Worm (Caenorhabditis elegans) whole organism, L2 larva: ENCODE results near the gene C45G9.8.
A peak's percentile ranks its signal among the peaks of the same experiment; 100 is the strongest.

Experiments
- C34F6.9 ChIP-seq: fragments of 150-350 bp; optimal IDR thresholded peaks from 2 replicates; lab custom pipeline; 2014; ENCODE audit warnings: missing biosample characterization, missing genetic modification characterization
- F13H6.1 ChIP-seq: sonication (generic microtip); optimal IDR thresholded peaks from 2 replicates; lab custom pipeline; 2016; ENCODE audit warnings: missing genetic modification characterization, missing compliant biosample characterization
- R02D3.7 ChIP-seq: fragments of 150-350 bp; optimal IDR thresholded peaks from 2 replicates; lab custom pipeline; 2014; ENCODE audit warnings: missing biosample characterization, missing genetic modification characterization
- Y55F3AM.14 ChIP-seq: fragments of 200-800 bp; sonication (Bioruptor generic); optimal IDR thresholded peaks from 2 replicates; lab custom pipeline; 2018; ENCODE audit warnings: mild to moderate bottlenecking, missing genetic modification characterization, missing compliant biosample characterization
- ZK546.5 ChIP-seq: sonication (generic microtip); optimal IDR thresholded peaks from 2 replicates; lab custom pipeline; 2017; ENCODE audit warnings: missing biosample characterization, missing genetic modification characterization
- alr-1 ChIP-seq: fragments of 150-350 bp; optimal IDR thresholded peaks from 2 replicates; lab custom pipeline; 2014; ENCODE audit warnings: missing biosample characterization, missing genetic modification characterization
- aly-2 ChIP-seq: fragments of 150-350 bp; optimal IDR thresholded peaks from 2 replicates; lab custom pipeline; 2014; ENCODE audit warnings: missing biosample characterization, missing genetic modification characterization
- ama-1 ChIP-seq: fragments of 150-350 bp; optimal IDR thresholded peaks from 2 replicates; lab custom pipeline; 2018; ENCODE audit warnings: inconsistent platforms
- crh-2 ChIP-seq: sonication (generic microtip); optimal IDR thresholded peaks from 2 replicates; lab custom pipeline; 2017; ENCODE audit warnings: missing biosample characterization, missing genetic modification characterization
- dmd-4 ChIP-seq: sonication (generic microtip); optimal IDR thresholded peaks from 2 replicates; lab custom pipeline; 2017; ENCODE audit warnings: missing biosample characterization, missing genetic modification characterization
- elt-1 ChIP-seq: fragments of 150-350 bp; optimal IDR thresholded peaks from 2 replicates; lab custom pipeline; 2014; ENCODE audit warnings: missing biosample characterization, missing genetic modification characterization
- fos-1 ChIP-seq: fragments of 150-350 bp; optimal IDR thresholded peaks from 2 replicates; lab custom pipeline; 2014; ENCODE audit warnings: missing biosample characterization, missing genetic modification characterization
- gmeb-1 ChIP-seq: fragments of 150-350 bp; optimal IDR thresholded peaks from 2 replicates; lab custom pipeline; 2014; ENCODE audit warnings: missing biosample characterization, missing genetic modification characterization
- lin-11 ChIP-seq: fragments of 150-350 bp; sonication (generic microtip); optimal IDR thresholded peaks from 2 replicates; lab custom pipeline; 2014; ENCODE audit warnings: missing biosample characterization, missing genetic modification characterization, inconsistent platforms, mixed read lengths
- lin-13 ChIP-seq: fragments of 150-350 bp; optimal IDR thresholded peaks from 2 replicates; lab custom pipeline; 2014; ENCODE audit warnings: missing biosample characterization, missing genetic modification reagents, missing genetic modification characterization
- lin-39 ChIP-seq: fragments of 150-350 bp; optimal IDR thresholded peaks from 2 replicates; lab custom pipeline; 2014; ENCODE audit warnings: missing biosample characterization, missing genetic modification reagents, missing genetic modification characterization
- lsy-2 ChIP-seq, 2 experiments: fragments of 150-350 bp in 1 of 2; sonication (generic microtip) in 1 of 2; optimal IDR thresholded peaks; 2 replicates each; lab custom pipeline; 2014 to 2017; ENCODE audit warnings: missing biosample characterization in 2 of 2, missing genetic modification characterization in 2 of 2
- mab-5 ChIP-seq: fragments of 150-350 bp; optimal IDR thresholded peaks from 2 replicates; lab custom pipeline; 2014; ENCODE audit warnings: missing biosample characterization, missing genetic modification characterization
- mbf-1 ChIP-seq: sonication (generic microtip); optimal IDR thresholded peaks from 2 replicates; lab custom pipeline; 2017; ENCODE audit warnings: missing biosample characterization, missing genetic modification characterization
- mdl-1 ChIP-seq, 2 experiments: fragments of 150-350 bp in 1 of 2; sonication (generic microtip) in 1 of 2; optimal IDR thresholded peaks; 2 replicates each; lab custom pipeline; 2017; ENCODE audit warnings: missing biosample characterization in 2 of 2, missing genetic modification characterization in 2 of 2
- nhr-129 ChIP-seq: fragments of 150-350 bp; optimal IDR thresholded peaks from 2 replicates; lab custom pipeline; 2014; ENCODE audit warnings: missing biosample characterization, missing genetic modification characterization
- nhr-23 ChIP-seq: fragments of 150-350 bp; optimal IDR thresholded peaks from 2 replicates; lab custom pipeline; 2014; ENCODE audit warnings: missing biosample characterization, missing genetic modification reagents, missing genetic modification characterization
- nhr-237 ChIP-seq: fragments of 150-350 bp; optimal IDR thresholded peaks from 2 replicates; lab custom pipeline; 2014; ENCODE audit warnings: missing biosample characterization, missing genetic modification characterization
- nhr-6 ChIP-seq: fragments of 150-350 bp; optimal IDR thresholded peaks from 2 replicates; lab custom pipeline; 2014; ENCODE audit warnings: missing biosample characterization, missing genetic modification characterization
- nhr-77 ChIP-seq: fragments of 150-350 bp; optimal IDR thresholded peaks from 2 replicates; lab custom pipeline; 2014; ENCODE audit warnings: missing biosample characterization, missing genetic modification characterization
- peb-1 ChIP-seq: fragments of 150-350 bp; optimal IDR thresholded peaks from 2 replicates; lab custom pipeline; 2014; ENCODE audit warnings: missing biosample characterization, missing genetic modification characterization
- skn-1 ChIP-seq: sonication (generic microtip); optimal IDR thresholded peaks from 2 replicates; lab custom pipeline; 2017; ENCODE audit warnings: missing biosample characterization, missing genetic modification characterization
- sma-3 ChIP-seq: sonication (generic microtip); optimal IDR thresholded peaks from 2 replicates; lab custom pipeline; 2016; ENCODE audit warnings: missing genetic modification reagents, missing genetic modification characterization, missing compliant biosample characterization
- sma-9 ChIP-seq, 2 experiments: fragments of 150-350 bp in 1 of 2; sonication (generic microtip) in 1 of 2; optimal IDR thresholded peaks; 2 replicates each; lab custom pipeline; 2014 to 2016; ENCODE audit warnings: missing genetic modification characterization in 2 of 2, mild to moderate bottlenecking in 1 of 2, missing biosample characterization in 1 of 2, missing compliant biosample characterization in 1 of 2, missing genetic modification reagents in 1 of 2, moderate library complexity in 1 of 2
- snpc-4 ChIP-seq: fragments of 150-350 bp; optimal IDR thresholded peaks from 2 replicates; lab custom pipeline; 2014; ENCODE audit warnings: missing biosample characterization, missing genetic modification characterization
- unc-39 ChIP-seq: fragments of 150-350 bp; optimal IDR thresholded peaks from 2 replicates; lab custom pipeline; 2014; ENCODE audit warnings: missing biosample characterization, missing genetic modification characterization
- unc-55 ChIP-seq: fragments of 150-350 bp; sonication (generic microtip); optimal IDR thresholded peaks from 3 replicates; lab custom pipeline; 2014; ENCODE audit warnings: missing biosample characterization, missing genetic modification reagents, missing genetic modification characterization
- unc-62 ChIP-seq: fragments of 150-350 bp; optimal IDR thresholded peaks from 2 replicates; lab custom pipeline; 2014; ENCODE audit warnings: missing biosample characterization, missing genetic modification reagents, missing genetic modification characterization
- zag-1 ChIP-seq: fragments of 150-350 bp; optimal IDR thresholded peaks from 2 replicates; lab custom pipeline; 2014; ENCODE audit warnings: missing biosample characterization, missing genetic modification characterization
- ztf-1 ChIP-seq: fragments of 200-800 bp; sonication (Bioruptor generic); conservative IDR thresholded peaks from 2 replicates; pipeline ENCODE4 v1.3.6; 2022; ENCODE audit warnings: missing genetic modification characterization, missing compliant biosample characterization
- ztf-4 ChIP-seq: fragments of 150-350 bp; optimal IDR thresholded peaks from 2 replicates; lab custom pipeline; 2014; ENCODE audit warnings: missing biosample characterization, missing genetic modification characterization

The C45G9.8 gene

ce11 chrIII:5077150-5077814 lies 23.8 kb upstream of the C45G9.8 start, which contains the start of gene alh-1:
Gene alh-1 (plus strand): TSS chrIII:5077764.
- TF ChIP-seq lsy-2 (tag; optimal IDR thresholded peaks at IDR 0.05; lab: Kevin White, UChicago) (peak in 1 of 2 experiments; percentile 32), gmeb-1 (tag; lab: Kevin White, UChicago) (peak; percentile 1), sma-9 (GFP tag; optimal IDR thresholded peaks at IDR 0.05; lab: Kevin White, UChicago) (peak; percentile 67), sma-9 (tag; optimal IDR thresholded peaks at IDR 0.05; lab: Kevin White, UChicago) (no peak), Y55F3AM.14 (GFP tag; lab: Kevin White, UChicago) (no peak), F13H6.1 (tag; lab: Kevin White, UChicago) (peak; percentile 36), nhr-129 (tag; lab: Kevin White, UChicago) (peak; percentile 43), fos-1 (tag; lab: Kevin White, UChicago) (peak; percentile 69), aly-2 (tag; lab: Kevin White, UChicago) (no peak)
- TF ChIP-seq, all 48 proteins: peak for 6

ce11 chrIII:5076569-5076968 lies 23.1 kb upstream of the C45G9.8 start:
- TF ChIP-seq unc-55 (GFP tag; lab: Kevin White, UChicago) (peak; percentile 59), unc-39 (tag; lab: Kevin White, UChicago) (no peak), nhr-129 (tag; lab: Kevin White, UChicago) (no peak), lin-13 (GFP tag; lab: Kevin White, UChicago) (no peak), C34F6.9 (no peak), aly-2 (tag; lab: Kevin White, UChicago) (no peak), crh-2 (tag; lab: Kevin White, UChicago) (no peak), skn-1 (tag; lab: Kevin White, UChicago) (no peak), sma-9 (GFP tag; optimal IDR thresholded peaks at IDR 0.05; lab: Kevin White, UChicago) (no peak), sma-9 (tag; optimal IDR thresholded peaks at IDR 0.05; lab: Kevin White, UChicago) (no peak)

- no peak for TF ChIP-seq fos-1 (tag; lab: Kevin White, UChicago)
- TF ChIP-seq mbf-1 (tag; lab: Kevin White, UChicago): no peak
- TF ChIP-seq nhr-77 (tag; lab: Kevin White, UChicago): no peak
- no peak for TF ChIP-seq ZK546.5
- no peak for TF ChIP-seq nhr-6
- TF ChIP-seq ztf-4 (tag; lab: Kevin White, UChicago): no peak
- no peak for TF ChIP-seq mdl-1 (tag; optimal IDR thresholded peaks at IDR 0.05; lab: Kevin White, UChicago)
- no peak for TF ChIP-seq lin-13 (GFP tag; lab: Kevin White, UChicago)
- TF ChIP-seq peb-1 (tag; lab: Kevin White, UChicago): no peak
- TF ChIP-seq sma-9 (GFP tag; optimal IDR thresholded peaks at IDR 0.05; lab: Kevin White, UChicago): no peak
- no peak for TF ChIP-seq sma-9 (tag; optimal IDR thresholded peaks at IDR 0.05; lab: Kevin White, UChicago)
- no peak for TF ChIP-seq R02D3.7
- TF ChIP-seq alr-1 (tag; lab: Kevin White, UChicago): no peak
- TF ChIP-seq elt-1 (tag; lab: Kevin White, UChicago): no peak
- TF ChIP-seq crh-2 (tag; lab: Kevin White, UChicago): no peak
- TF ChIP-seq lin-39 (tag; lab: Kevin White, UChicago): no peak
- TF ChIP-seq ztf-1 (GFP tag; lab: Robert Waterston, UW): no peak
- no peak for TF ChIP-seq unc-62 (GFP tag; lab: Kevin White, UChicago)
Observed at ce11 chrIII:5074398-5074797, 21.0 kb upstream of the C45G9.8 start, which contains the start of gene ttbk-6. Gene ttbk-6 (plus strand): TSS chrIII:5074698.

ce11 chrIII:5071509-5071908 lies 18.1 kb upstream of the C45G9.8 start, which contains the start of gene C45G9.12:
Gene C45G9.12 (minus strand): TSS chrIII:5071609.
- no peak for TF ChIP-seq F13H6.1 (tag; lab: Kevin White, UChicago)
- TF ChIP-seq lin-11: no peak
- TF ChIP-seq sma-9 (GFP tag; optimal IDR thresholded peaks at IDR 0.05; lab: Kevin White, UChicago): no peak
- TF ChIP-seq sma-9 (tag; optimal IDR thresholded peaks at IDR 0.05; lab: Kevin White, UChicago): no peak
- no peak for TF ChIP-seq alr-1 (tag; lab: Kevin White, UChicago)
- TF ChIP-seq nhr-6: no peak
- no peak for TF ChIP-seq crh-2 (tag; lab: Kevin White, UChicago)
- no peak for TF ChIP-seq zag-1
- TF ChIP-seq ama-1 (lab: Kevin White, UChicago): no peak
- no peak for TF ChIP-seq R02D3.7
- TF ChIP-seq lin-39 (tag; lab: Kevin White, UChicago): no peak

- TF ChIP-seq nhr-237 (tag; lab: Kevin White, UChicago) (no peak), nhr-129 (tag; lab: Kevin White, UChicago) (peak; percentile 20), unc-62 (GFP tag; lab: Kevin White, UChicago) (no peak), alr-1 (tag; lab: Kevin White, UChicago) (no peak), lsy-2 (tag; optimal IDR thresholded peaks at IDR 0.05; lab: Kevin White, UChicago) (peak; percentile 71 to 85), nhr-23 (no peak), gmeb-1 (tag; lab: Kevin White, UChicago) (peak; percentile 94), lin-11 (peak; percentile 11), ztf-4 (tag; lab: Kevin White, UChicago) (peak; percentile 43), mab-5 (tag; lab: Kevin White, UChicago) (peak; percentile 52), sma-3 (GFP tag; lab: Kevin White, UChicago) (peak; percentile 83), R02D3.7 (peak; percentile 11), crh-2 (tag; lab: Kevin White, UChicago) (peak; percentile 43), C34F6.9 (peak; percentile 75), unc-55 (GFP tag; lab: Kevin White, UChicago) (peak; percentile 81), sma-9 (GFP tag; optimal IDR thresholded peaks at IDR 0.05; lab: Kevin White, UChicago) (peak; percentile 88), sma-9 (tag; optimal IDR thresholded peaks at IDR 0.05; lab: Kevin White, UChicago) (no peak), snpc-4 (peak; percentile 42), lin-13 (GFP tag; lab: Kevin White, UChicago) (peak; percentile 74), nhr-6 (peak; percentile 52), F13H6.1 (tag; lab: Kevin White, UChicago) (peak; percentile 73), dmd-4 (tag; lab: Kevin White, UChicago) (no peak)
- TF ChIP-seq, all 48 proteins: peak for 16
Observed at ce11 chrIII:5068675-5069233, 15.3 kb upstream of the C45G9.8 start, which contains the start of the genes C45G9.11 and C45G9.2. Gene C45G9.11 (minus strand): TSS chrIII:5068725. Gene C45G9.2 (plus strand): TSS chrIII:5069066.
